Worm (Caenorhabditis elegans): ENCODE results near the gene agl-1.

agl-1 gene

ce11 chrII:14404266-14404665 is 46.4 kb upstream of the agl-1 start:
- TF ChIP-seq zfp-2 (tag; optimal IDR thresholded peaks at IDR 0.05) = no peak
- TF ChIP-seq madf-9 (GFP tag; conservative IDR thresholded peaks at IDR 0.05) = no peak
- peak; percentile 33 for TF ChIP-seq pqm-1 (tag; optimal IDR thresholded peaks at IDR 0.05)
- TF ChIP-seq gei-8 (GFP tag; optimal IDR thresholded peaks at IDR 0.05) = no peak
- no peak for TF ChIP-seq hmg-1.1 (GFP tag; IDR thresholded peaks at IDR 0.05)
- TF ChIP-seq lsy-2 (tag; optimal IDR thresholded peaks at IDR 0.05) = peak in 1 of 2 experiments; percentile 52
- peak; percentile 63 for TF ChIP-seq mep-1 (tag; optimal IDR thresholded peaks at IDR 0.05)
- TF ChIP-seq hlh-11 (tag; optimal IDR thresholded peaks at IDR 0.05) = peak; percentile 26
- no peak for TF ChIP-seq ZK337.2 (GFP tag; IDR thresholded peaks at IDR 0.05)
- no peak for TF ChIP-seq duxl-1 (tag; optimal IDR thresholded peaks at IDR 0.05; ENCODE audit: poor library complexity)
- no peak for TF ChIP-seq lim-7 (GFP tag; IDR thresholded peaks at IDR 0.05)
- TF ChIP-seq nhr-42 (GFP tag; IDR thresholded peaks at IDR 0.05) = no peak
- TF ChIP-seq skn-1 (tag; optimal IDR thresholded peaks at IDR 0.05) = no peak
- TF ChIP-seq egl-43 (GFP tag; IDR thresholded peaks at IDR 0.05) = no peak
- peak; percentile 80 for TF ChIP-seq dve-1 (tag; optimal IDR thresholded peaks at IDR 0.05; ENCODE audit: insufficient read depth)
- no peak for TF ChIP-seq rbr-2 (tag; optimal IDR thresholded peaks at IDR 0.05)
- no peak for TF ChIP-seq tag-97 (GFP tag; IDR thresholded peaks at IDR 0.05)
- TF ChIP-seq spr-3 (GFP tag; optimal IDR thresholded peaks at IDR 0.05) = no peak
- no peak for TF ChIP-seq daf-19 (GFP tag; conservative IDR thresholded peaks at IDR 0.05)
- TF ChIP-seq snpc-4 (tag; optimal IDR thresholded peaks at IDR 0.05) = no peak
- no peak for TF ChIP-seq tra-1 (GFP tag; IDR thresholded peaks at IDR 0.05)
- TF ChIP-seq mdt-29 (GFP tag; IDR thresholded peaks at IDR 0.05) = no peak
- no peak for TF ChIP-seq arid-1 (GFP tag; conservative IDR thresholded peaks at IDR 0.05)
- no peak for TF ChIP-seq dpl-1 (GFP tag; optimal IDR thresholded peaks at IDR 0.05)
- TF ChIP-seq ztf-7 (tag; optimal IDR thresholded peaks at IDR 0.05) = no peak
- TF ChIP-seq mes-2 (tag; optimal IDR thresholded peaks at IDR 0.05; ENCODE audit: poor library complexity, severe bottlenecking) = peak; percentile 49
- no peak for TF ChIP-seq R02D3.7 (tag; optimal IDR thresholded peaks at IDR 0.05)
- TF ChIP-seq nhr-11 (tag; optimal IDR thresholded peaks at IDR 0.05) = no peak
- TF ChIP-seq aha-1 (tag) = peak; percentile 98
- TF ChIP-seq nhr-48 (tag; optimal IDR thresholded peaks at IDR 0.05) = no peak
- TF ChIP-seq lin-15B (tag; optimal IDR thresholded peaks at IDR 0.05) = no peak
- TF ChIP-seq lin-39 (tag; optimal IDR thresholded peaks at IDR 0.05) = no peak
- TF ChIP-seq ceh-44 (GFP tag; IDR thresholded peaks at IDR 0.05) = no peak
- TF ChIP-seq madf-5 (GFP tag; IDR thresholded peaks at IDR 0.05) = no peak
- no peak for TF ChIP-seq nhr-10 (tag; optimal IDR thresholded peaks at IDR 0.05)
- TF ChIP-seq F26F4.8 (GFP tag; conservative IDR thresholded peaks at IDR 0.05) = no peak
- TF ChIP-seq lin-13 (GFP tag; optimal IDR thresholded peaks at IDR 0.05) = no peak
- no peak for TF ChIP-seq ctbp-1 (GFP tag; IDR thresholded peaks at IDR 0.05)
- no peak for TF ChIP-seq aly-2 (tag; optimal IDR thresholded peaks at IDR 0.05)
- TF ChIP-seq nhr-41 (GFP tag; IDR thresholded peaks at IDR 0.05) = no peak
- TF ChIP-seq nhr-77 (tag; optimal IDR thresholded peaks at IDR 0.05) = peak; percentile 80
- no peak for TF ChIP-seq dmd-8 (GFP tag; IDR thresholded peaks at IDR 0.05)
- TF ChIP-seq dmd-6 (GFP tag; IDR thresholded peaks at IDR 0.05) = no peak
- no peak for TF ChIP-seq unc-39 (tag; optimal IDR thresholded peaks at IDR 0.05)
- TF ChIP-seq F44E2.7 (GFP tag; IDR thresholded peaks at IDR 0.05) = no peak
- no peak for TF ChIP-seq fkh-10 (GFP tag; optimal IDR thresholded peaks at IDR 0.05)
- TF ChIP-seq unc-130 (GFP tag; optimal IDR thresholded peaks at IDR 0.05) = no peak
- TF ChIP-seq zfp-3 (GFP tag; conservative IDR thresholded peaks at IDR 0.05) = no peak
- TF ChIP-seq ceh-82 (tag; optimal IDR thresholded peaks at IDR 0.05) = no peak
- TF ChIP-seq vab-7 (GFP tag; IDR thresholded peaks at IDR 0.05) = no peak
- TF ChIP-seq mxl-3 (GFP tag; optimal IDR thresholded peaks at IDR 0.05) = no peak
- no peak for TF ChIP-seq php-3 (GFP tag; IDR thresholded peaks at IDR 0.05)
- TF ChIP-seq daf-8 (GFP tag; IDR thresholded peaks at IDR 0.05) = no peak
- no peak for TF ChIP-seq egl-27 (tag; optimal IDR thresholded peaks at IDR 0.05)

Measured in whole organism, L4 larva.